Worm (Caenorhabditis elegans) whole organism, early embryonic: ENCODE data around the gene sra-10.

Source experiments
- B0310.2 ChIP-seq: sonication (generic microtip); optimal IDR thresholded peaks from 2 replicates; lab custom pipeline; 2016; ENCODE audit warnings: mild to moderate bottlenecking, missing genetic modification characterization, missing compliant biosample characterization
- aly-1 ChIP-seq: sonication (generic microtip); optimal IDR thresholded peaks from 2 replicates; lab custom pipeline; 2016; ENCODE audit warnings: missing genetic modification characterization, missing compliant biosample characterization
- ama-1 ChIP-seq: fragments of 150-350 bp; optimal IDR thresholded peaks from 2 replicates; lab custom pipeline; 2014
- ceh-13 ChIP-seq: fragments of 200-800 bp; sonication (Bioruptor generic); optimal IDR thresholded peaks from 2 replicates; lab custom pipeline; 2018; ENCODE audit warnings: mild to moderate bottlenecking, missing genetic modification characterization, missing compliant biosample characterization
- ceh-36 ChIP-seq: sonication (generic microtip); optimal IDR thresholded peaks from 2 replicates; lab custom pipeline; 2016; ENCODE audit warnings: missing genetic modification characterization, inconsistent platforms, missing compliant biosample characterization
- ets-7 ChIP-seq: sonication (generic microtip); optimal IDR thresholded peaks from 2 replicates; lab custom pipeline; 2016; ENCODE audit warnings: missing genotype, missing genetic modification characterization, missing compliant biosample characterization
- flt-1 ChIP-seq: fragments of 200-800 bp; sonication (Bioruptor generic); IDR thresholded peaks from 2 replicates; pipeline ENCODE4 v1.3.6; 2022; ENCODE audit warnings: missing genetic modification characterization, missing compliant biosample characterization
- hmbx-1 ChIP-seq: sonication (generic microtip); optimal IDR thresholded peaks from 2 replicates; lab custom pipeline; 2016; ENCODE audit warnings: mild to moderate bottlenecking, missing genetic modification characterization, missing compliant biosample characterization
- hnd-1 ChIP-seq: sonication (generic microtip); optimal IDR thresholded peaks from 2 replicates; lab custom pipeline; 2016; ENCODE audit warnings: missing genetic modification characterization, missing compliant biosample characterization
- scrt-1 ChIP-seq: fragments of 200-800 bp; sonication (Bioruptor generic); IDR thresholded peaks from 2 replicates; pipeline ENCODE4 v1.3.6; 2022; ENCODE audit warnings: missing genetic modification characterization, missing compliant biosample characterization
- sea-1 ChIP-seq: fragments of 200-800 bp; sonication (Bioruptor generic); conservative IDR thresholded peaks from 2 replicates; pipeline ENCODE4 v1.3.6; 2022; ENCODE audit warnings: missing genetic modification characterization, missing compliant biosample characterization
- tbx-11 ChIP-seq: fragments of 200-800 bp; sonication (Bioruptor generic); IDR thresholded peaks from 2 replicates; pipeline ENCODE4 v1.3.6; 2022; ENCODE audit warnings: missing genetic modification characterization, missing compliant biosample characterization
- tbx-37 ChIP-seq: fragments of 200-800 bp; sonication (Bioruptor generic); conservative IDR thresholded peaks from 2 replicates; pipeline ENCODE4 v1.3.6; 2022; ENCODE audit warnings: missing genetic modification reagents, missing genetic modification characterization, missing compliant biosample characterization

DNA sequence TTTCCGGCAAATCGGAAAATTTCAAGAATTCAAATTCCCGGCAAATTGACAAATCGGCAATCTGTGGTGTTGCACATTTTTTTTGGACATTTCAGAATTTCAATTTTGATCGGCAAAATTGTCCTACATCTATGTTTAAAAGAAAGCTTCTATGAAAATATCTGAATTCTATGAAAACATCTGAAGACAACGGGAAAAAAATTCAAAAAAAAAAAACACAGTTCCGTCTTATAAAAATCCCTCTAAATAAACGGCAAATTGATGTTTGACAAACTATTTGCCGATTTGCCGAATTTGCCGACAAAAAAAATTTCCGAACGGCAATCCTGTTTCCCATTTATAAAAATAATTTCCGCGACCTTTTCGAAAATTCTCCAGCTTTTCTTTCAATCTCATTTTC, 19.5 kb upstream of the sra-10 start, which contains the start of gene F44F4.15:
- TF ChIP-seq ceh-13 (no peak), B0310.2 (no peak), ama-1 (lab: Kevin White, UChicago) (no peak), flt-1 (GFP tag; lab: Robert Waterston, UW) (no peak), ets-7 (no peak), tbx-11 (no peak), scrt-1 (GFP tag; lab: Robert Waterston, UW) (no peak), hmbx-1 (no peak), aly-1 (no peak), hnd-1 (no peak), sea-1 (GFP tag; lab: Robert Waterston, UW) (no peak), ceh-36 (no peak), tbx-37 (GFP tag; lab: Robert Waterston, UW) (no peak)
